Worm (Caenorhabditis elegans) whole organism, L4/young adult: ENCODE data around the gene F47G3.3.

ENCODE experiments used
- W03F9.2 ChIP-seq: fragments of 150-350 bp; optimal IDR thresholded peaks from 2 replicates; lab custom pipeline; 2014; ENCODE audit warnings: missing biosample characterization, missing genetic modification characterization
- dao-5 ChIP-seq: sonication (generic microtip); optimal IDR thresholded peaks from 2 replicates; lab custom pipeline; 2016; ENCODE audit warnings: missing genotype, missing genetic modification characterization, moderate library complexity, missing compliant biosample characterization
- him-1 ChIP-seq: sonication (generic microtip); optimal IDR thresholded peaks from 2 replicates; lab custom pipeline; 2016; ENCODE audit warnings: missing genotype, missing genetic modification reagents, missing genetic modification characterization, missing compliant biosample characterization

F47G3.3 gene

DNA sequence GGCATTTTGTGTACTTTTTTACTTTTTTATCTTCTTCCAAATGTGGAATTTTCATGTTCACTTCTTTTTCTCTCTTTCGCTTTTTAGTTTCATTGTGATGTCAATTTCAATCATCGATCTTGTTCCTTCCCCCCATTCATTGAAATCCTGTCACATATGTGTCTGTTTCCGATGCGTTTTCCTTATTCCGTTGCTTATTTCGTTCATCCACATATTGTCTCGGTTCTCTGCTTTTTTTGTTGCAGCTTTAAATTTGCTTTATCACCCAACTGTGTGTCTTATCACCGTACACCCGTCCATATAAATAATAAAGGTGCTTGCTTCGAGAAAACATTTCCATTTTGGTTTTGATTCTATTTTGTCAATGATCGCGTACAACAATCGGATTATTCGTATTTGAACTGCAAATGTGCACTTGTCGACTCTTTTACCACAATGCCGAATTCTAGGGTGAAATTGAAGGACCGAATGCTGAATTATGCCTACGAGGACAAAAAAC lies 33.5 kb downstream of the F47G3.3 start, which contains the start of the genes C43H6.12 and trpp-12:
TSS of gene C43H6.12 (plus strand) at position 365 of the 499 bp plus-strand sequence.
TSS of gene trpp-12 (plus strand) at position 449 of the 499 bp plus-strand sequence.
- TF ChIP-seq W03F9.2 (tag; lab: Kevin White, UChicago): no peak
- no peak for TF ChIP-seq him-1 (tag; lab: Kevin White, UChicago)

DNA sequence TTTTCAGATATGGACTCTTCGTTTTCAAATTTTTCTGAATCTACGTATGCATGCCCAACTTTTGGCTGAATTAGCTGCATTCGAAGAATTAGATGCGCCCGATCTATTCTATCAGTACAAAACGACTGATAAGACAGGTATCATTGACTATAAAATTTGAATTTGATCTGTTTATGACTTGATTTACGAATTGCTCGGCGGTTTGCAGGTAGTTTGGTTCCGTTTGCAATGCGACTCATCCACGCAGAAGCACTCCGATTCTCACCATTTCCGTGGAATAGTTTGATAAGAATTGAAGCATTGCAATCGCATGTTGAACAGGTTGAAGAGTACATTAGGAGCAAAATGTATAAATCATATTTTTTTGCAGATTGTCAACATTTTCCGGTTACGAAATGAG lies 35.2 kb downstream of the F47G3.3 start:
- TF ChIP-seq dao-5: no peak
- no peak for TF ChIP-seq W03F9.2 (tag; lab: Kevin White, UChicago)
- no peak for TF ChIP-seq him-1 (tag; lab: Kevin White, UChicago)

DNA sequence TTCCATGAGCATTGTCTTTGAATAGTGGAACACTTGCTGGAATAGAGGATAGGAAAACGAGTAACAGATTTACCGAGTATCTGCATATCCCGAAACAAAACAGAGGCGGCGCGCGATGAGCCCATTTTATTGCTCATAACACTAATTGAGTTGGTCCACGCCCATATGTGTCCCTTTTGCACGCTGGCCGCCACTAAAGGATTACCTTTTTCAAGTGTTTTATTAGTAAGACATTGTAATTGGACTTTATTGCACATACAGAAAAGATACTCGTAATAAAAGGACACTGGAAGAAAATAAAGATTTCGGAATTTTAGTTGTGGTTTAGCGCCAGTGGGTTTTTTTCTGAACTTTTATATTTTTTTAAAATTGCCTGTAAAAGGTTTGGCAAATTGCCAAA lies 37.5 kb downstream of the F47G3.3 start, which contains the start of gene hlh-15:
TSS of gene hlh-15 (minus strand) at position 101 of the 400 bp plus-strand sequence.
- TF ChIP-seq W03F9.2 (tag; lab: Kevin White, UChicago) (no peak), him-1 (tag; lab: Kevin White, UChicago) (no peak), dao-5 (no peak)

DNA sequence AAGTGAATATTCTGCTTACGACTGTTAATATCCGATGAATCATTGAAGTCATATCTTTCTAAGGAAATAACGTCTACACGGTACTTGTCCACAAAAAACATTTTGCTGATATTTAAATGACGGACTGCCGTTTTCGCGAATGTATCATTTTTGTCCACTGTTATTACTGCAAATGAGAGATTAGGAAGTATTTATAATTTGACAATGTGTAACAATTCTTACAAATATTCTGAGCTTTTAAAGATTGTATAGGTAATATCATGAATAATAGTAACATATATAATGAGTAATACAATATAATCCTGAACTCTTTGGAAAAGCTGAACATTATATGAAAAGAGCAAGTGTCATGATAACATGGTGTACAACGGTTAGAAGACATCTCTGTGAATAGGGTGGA lies 44.0 kb downstream of the F47G3.3 start, which contains the start of gene glr-7:
TSS of gene glr-7 (minus strand) at position 101 of the 400 bp plus-strand sequence.
- no peak for TF ChIP-seq dao-5
- TF ChIP-seq W03F9.2 (tag; lab: Kevin White, UChicago): no peak
- no peak for TF ChIP-seq him-1 (tag; lab: Kevin White, UChicago)

DNA sequence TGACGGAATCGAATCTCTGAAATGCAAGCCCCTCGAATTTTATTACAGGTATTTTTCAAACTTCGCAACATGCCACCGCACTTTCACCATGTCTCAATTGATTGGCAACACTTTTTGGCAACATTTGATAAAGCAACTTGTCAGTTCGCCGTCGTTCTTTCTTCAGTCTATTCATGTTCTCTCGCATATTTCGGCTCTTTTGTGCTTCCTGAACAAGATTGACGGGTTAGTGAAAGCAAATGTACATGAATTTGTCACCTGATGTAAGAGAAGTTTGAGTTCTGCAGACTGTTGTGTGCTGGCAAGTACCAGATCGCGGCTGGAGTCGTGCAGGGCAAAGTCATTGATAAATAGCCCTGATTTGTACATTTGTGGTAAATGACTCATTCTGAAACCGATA lies 46.3 kb downstream of the F47G3.3 start:
- TF ChIP-seq him-1 (tag; lab: Kevin White, UChicago): no peak
- TF ChIP-seq dao-5: no peak
- no peak for TF ChIP-seq W03F9.2 (tag; lab: Kevin White, UChicago)

DNA sequence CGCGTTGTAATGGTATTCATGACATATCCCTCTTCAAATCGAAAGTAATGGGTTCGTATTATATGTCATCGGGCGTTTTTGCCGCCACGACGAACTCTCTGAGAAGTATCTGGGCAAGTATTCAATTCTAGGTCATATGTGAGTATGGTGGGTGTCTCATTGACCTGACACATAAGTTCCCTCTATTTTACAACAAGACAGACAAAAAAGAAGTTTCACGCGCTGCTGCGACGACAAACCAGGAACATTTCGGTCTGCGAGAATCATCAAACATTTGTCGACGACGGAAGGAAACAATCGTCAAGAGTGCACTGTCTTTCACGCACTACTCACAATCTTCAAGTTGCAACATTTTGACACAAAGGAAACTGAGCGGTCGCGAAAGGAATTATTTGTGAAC lies 49.5 kb downstream of the F47G3.3 start:
- no peak for TF ChIP-seq W03F9.2 (tag; lab: Kevin White, UChicago)
- no peak for TF ChIP-seq dao-5
- TF ChIP-seq him-1 (tag; lab: Kevin White, UChicago): no peak

ce11 chrX:2426932-2427331 lies 51.1 kb downstream of the F47G3.3 start:
- TF ChIP-seq him-1 (tag; lab: Kevin White, UChicago) (no peak), W03F9.2 (tag; lab: Kevin White, UChicago) (no peak), dao-5 (no peak)

DNA sequence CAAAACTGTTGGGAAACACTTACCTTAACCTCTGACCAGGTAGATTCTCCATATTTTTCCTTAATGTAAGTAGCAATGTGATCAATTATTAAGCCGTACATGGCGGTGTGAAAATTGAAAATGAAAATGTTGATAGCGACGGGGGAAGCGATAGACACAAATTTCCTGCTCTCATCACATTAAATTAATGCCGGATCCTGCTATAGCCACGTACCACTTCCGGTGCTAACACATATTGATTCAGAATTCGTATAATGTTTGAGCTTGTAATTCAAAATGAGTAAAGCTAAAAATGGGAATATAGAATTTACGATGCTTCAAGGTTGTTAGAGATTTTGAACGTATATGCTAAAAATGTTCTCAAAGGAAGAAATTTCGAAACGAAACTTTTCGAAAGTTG lies 51.6 kb downstream of the F47G3.3 start, which contains the start of gene gcy-31:
TSS of gene gcy-31 (minus strand) at position 101 of the 400 bp plus-strand sequence.
- no peak for TF ChIP-seq W03F9.2 (tag; lab: Kevin White, UChicago)
- no peak for TF ChIP-seq him-1 (tag; lab: Kevin White, UChicago)
- TF ChIP-seq dao-5: no peak
